Fruit fly (Drosophila melanogaster): ENCODE data around the gene CG3587.

CG3587 gene

DNA sequence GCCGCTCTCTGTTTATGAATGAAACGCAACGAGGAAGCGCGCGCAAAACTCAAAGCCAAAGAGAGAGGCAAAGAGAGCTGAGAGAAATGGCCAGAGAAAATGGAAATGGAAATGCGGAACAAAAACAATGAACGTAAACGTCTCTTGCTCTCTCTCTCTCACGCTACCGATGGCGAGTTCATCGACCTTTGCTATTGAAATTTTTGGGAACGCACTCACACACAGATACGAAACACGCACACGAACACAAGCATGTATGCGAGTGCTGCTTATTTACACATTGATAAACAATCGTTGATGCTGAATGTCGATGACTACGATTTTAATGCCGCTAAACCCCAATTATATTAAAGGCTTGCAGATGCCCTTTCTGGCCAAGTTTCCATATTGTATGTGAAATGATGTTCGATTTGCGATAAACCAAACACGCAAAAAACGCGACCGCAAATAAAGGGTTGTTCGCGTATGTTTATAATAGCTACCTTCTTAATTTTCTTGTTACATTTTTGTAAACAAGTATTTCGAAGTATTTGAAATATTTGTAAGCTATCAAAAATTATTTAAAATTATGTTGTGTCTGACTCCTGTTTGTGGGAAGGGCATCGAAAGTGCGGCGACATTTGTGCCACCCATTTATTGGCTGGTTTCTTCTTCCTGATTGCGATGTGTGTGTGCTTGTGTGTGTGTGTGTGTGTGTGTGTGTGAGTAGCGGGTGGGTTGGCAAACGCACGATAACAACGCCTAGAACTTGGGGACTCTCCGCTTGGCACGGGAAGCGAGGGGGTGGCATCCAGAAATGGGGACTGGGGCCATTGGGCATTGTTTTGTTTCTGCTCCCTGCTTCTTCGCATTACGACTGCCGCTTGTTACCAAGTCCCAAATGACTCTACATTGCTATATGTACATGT lies 3.5 kb downstream of the CG3587 start:
- peak; percentile 91 for TF ChIP-seq noc (tag; optimal IDR thresholded peaks at IDR 0.05)

- no peak for TF ChIP-seq noc (tag; optimal IDR thresholded peaks at IDR 0.05)
Measured at dm6 chrX:1944245-1945114, 4.4 kb downstream of the CG3587 start.

dm6 chrX:1945241-1945640 lies 5.1 kb downstream of the CG3587 start:
- TF ChIP-seq noc (tag; optimal IDR thresholded peaks at IDR 0.05), result no peak

dm6 chrX:1947178-1947872 lies 7.2 kb downstream of the CG3587 start:
- TF ChIP-seq noc (tag; optimal IDR thresholded peaks at IDR 0.05), result peak; percentile 89

- no peak for TF ChIP-seq noc (tag; optimal IDR thresholded peaks at IDR 0.05)
Measured at dm6 chrX:1947900-1948374, 7.8 kb downstream of the CG3587 start.

DNA sequence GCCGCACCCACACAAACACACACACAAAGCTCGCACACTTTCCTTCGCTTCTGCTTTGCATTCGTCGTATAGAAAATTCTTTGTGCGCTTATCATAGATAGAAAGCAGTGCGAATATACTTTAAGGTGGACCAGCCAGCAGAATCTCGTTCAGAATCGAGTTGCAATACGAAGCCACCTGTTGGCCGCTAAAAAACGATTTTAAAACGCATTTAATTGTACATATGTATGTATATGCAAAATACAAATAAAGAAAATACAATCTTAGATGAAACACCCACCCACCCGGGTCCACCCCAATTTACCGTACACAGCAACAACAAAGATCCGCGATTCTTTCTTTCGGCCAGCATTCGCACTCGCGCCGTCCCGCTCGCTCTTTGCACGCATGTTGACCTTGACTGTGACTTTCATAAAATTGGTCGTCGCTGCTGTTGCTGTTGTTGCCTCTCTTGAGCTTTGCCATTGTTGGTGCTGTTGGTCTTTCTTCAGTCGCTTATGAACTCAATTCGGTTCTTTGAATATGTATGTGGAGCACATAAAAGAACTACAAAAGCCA lies 8.5 kb downstream of the CG3587 start:
- peak; percentile 98 for TF ChIP-seq noc (tag; optimal IDR thresholded peaks at IDR 0.05)

DNA sequence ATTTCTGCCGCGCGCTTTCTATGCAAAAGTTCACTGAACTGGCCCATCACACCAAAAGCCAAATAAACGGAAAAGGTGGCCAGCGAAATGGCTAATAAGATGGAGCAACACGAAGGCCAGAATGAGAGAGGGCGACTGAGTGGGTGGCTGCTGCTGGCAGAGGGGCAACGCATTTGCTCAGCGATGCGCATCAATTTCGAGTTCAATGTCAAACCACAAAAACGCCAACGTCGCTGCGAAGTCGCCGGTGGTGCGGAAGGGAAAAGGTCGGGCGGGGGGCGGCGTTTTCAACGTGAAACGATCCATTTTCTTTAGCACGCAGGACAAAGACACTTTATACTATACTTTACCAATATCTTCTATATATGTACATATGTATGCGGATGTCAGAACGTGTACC lies 9.5 kb downstream of the CG3587 start:
- no peak for TF ChIP-seq noc (tag; optimal IDR thresholded peaks at IDR 0.05)

DNA sequence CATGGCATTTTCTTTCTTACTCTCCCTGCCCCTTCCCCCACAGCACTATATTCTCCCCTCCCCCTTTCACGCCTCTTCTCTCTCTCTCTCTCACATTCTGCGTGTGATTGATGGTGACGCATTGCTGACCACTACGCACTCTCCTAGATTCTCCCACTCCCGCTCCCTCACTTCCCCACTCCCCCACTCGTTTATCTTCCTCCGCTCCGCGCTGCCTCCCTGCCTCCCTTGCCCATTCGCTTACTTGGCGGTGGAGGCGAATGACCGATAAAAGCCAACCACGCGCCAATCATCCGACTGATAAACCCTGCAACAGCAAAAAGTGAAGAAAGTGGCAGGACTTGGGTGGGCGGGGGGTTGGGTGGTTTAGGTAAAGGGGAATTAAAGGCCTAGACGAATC lies 10.2 kb downstream of the CG3587 start:
- peak; percentile 35 for TF ChIP-seq noc (tag; optimal IDR thresholded peaks at IDR 0.05)

DNA sequence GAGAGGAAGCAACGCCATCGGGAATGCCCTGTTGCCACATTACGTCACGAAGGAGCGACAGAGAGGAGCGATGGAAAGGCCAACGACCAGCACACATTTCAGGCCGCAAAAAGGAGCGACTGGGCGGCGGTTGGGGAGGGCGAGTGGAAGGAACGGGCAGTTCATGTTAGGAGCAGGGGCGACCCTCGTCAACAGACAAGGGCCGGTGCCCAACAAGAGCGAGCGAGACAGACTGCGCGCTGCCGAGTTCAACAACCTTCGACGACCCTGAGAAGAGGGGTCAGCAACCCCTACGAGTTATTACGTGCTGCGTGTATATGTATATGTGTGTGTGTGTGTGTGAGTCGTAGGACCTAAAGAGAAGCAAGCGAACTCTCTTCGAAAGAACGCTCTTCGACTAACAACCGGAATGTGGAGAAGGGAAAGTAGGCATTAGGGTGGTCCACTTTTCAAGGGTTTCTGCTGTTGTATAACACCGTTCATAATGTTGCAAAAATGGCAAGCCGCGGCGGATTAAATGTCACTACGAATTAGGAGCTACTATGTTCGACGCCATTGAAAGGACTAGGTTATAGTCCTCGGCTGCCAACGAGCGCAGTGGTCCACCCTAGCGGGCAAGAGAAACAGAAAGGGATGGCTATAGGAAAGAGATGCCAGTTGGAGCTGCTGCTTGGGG lies 11.4 kb downstream of the CG3587 start:
- TF ChIP-seq noc (tag; optimal IDR thresholded peaks at IDR 0.05), result peak; percentile 90

DNA sequence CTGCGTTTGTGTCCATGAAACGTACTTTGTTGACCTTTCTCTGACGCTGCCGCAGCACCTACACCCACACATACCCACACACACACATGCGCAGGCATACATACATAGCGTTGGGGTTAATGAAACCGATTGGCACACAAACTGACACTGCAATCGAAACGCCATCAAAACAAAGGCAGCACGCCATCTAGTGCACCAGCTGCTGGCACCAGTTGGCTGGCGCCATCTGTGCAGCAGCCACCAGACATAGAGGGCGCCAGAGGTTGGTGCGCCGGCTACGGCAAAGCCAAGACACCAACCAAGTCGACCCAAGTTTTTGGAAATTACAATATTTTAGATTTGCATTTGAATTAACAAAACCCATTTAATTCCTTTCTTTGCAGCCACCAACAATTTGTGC lies 12.8 kb downstream of the CG3587 start:
- no peak for TF ChIP-seq noc (tag; optimal IDR thresholded peaks at IDR 0.05)

DNA sequence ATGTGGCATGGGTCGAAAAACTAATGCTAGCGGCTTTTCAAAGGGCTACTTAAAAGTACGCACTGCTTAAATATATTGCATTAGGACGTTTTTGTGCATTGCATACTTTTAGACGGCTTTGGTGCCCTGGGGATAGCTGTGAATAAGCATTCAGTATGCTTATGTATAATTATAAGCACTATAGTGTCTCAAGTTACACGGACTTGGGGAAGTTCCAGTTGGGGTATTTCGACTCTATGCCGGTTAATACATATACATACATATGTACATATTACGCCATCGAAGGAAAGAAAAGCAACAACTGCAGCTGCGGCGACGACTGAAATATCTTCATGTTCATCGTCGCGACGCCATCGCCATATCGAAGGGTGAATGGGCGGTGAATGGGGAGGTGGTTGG lies 23.1 kb downstream of the CG3587 start:
- TF ChIP-seq noc (tag; optimal IDR thresholded peaks at IDR 0.05), result no peak

DNA sequence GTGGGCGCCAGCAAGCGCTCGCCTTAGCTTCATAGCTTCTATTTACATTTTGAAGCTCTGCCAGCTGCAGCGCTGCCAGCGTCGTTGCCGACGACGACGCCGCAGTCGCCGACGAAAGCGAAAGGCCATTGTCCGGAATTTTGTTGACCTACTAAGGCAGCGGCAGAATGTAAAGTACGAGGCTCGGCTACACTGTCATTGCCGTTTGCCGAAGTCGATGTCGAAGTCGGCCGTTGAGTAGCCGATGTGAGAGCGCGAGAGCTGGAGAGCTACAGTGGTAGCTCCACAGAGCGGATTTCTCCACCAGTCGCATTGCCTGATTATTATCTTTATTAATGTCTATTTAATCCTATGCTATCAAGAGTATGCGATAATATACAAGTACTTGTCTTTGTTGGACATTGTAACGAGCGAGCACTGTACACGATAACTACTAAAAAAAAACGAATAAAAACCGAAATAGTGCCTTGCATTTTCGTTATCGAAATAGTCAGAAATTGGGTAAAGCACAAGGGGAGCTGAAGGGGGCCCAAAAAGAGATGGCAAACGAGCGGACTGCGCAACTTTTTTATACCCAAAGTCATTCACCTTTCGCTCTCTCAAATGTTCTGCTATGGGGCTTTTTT lies 23.6 kb downstream of the CG3587 start:
- peak; percentile 95 for TF ChIP-seq noc (tag; optimal IDR thresholded peaks at IDR 0.05)

DNA sequence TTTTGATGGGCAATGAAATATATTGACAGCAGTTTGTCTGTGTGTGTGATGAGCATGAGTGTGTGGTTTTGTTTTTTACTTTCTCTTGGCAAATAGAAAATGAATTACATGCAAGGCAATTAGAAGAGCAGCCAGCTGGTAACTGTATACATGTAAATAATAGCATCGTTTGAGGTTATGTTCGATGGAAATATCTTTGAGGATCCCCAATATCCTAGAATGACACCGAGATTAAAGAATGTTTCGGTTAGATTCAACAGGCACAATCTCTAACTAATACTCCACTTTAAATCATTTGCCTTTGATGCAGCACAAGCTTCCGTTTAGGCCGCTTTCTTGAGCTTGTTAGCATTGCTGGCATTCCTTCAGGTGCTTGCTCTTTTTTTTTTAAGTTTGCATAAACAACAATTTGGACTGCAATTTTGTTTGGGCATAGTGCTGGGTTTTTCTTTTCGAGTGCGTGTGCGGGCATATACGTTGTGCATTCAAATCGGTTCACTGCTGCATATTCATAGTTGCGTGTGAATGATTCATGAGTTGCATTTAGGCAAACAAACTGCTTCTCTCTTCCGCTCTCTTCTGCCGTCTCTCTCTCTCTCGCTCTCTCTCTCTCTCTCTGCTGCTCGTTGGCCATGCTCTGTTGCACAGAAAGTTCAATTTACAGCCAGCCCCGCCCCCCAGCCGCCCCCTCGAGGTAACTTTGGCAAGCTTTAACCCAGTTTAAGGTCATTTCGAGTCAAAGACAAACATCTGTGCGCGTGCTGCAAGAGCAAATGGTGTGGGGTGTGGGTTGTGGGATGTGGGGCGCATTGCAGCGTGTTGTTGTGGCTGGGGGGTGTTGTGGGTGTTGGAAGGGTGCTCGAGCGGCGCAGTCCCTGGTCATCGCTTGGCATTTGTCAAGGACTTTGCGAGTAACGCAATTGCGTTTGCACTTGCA lies 24.6 kb downstream of the CG3587 start:
- no peak for TF ChIP-seq noc (tag; optimal IDR thresholded peaks at IDR 0.05)

DNA sequence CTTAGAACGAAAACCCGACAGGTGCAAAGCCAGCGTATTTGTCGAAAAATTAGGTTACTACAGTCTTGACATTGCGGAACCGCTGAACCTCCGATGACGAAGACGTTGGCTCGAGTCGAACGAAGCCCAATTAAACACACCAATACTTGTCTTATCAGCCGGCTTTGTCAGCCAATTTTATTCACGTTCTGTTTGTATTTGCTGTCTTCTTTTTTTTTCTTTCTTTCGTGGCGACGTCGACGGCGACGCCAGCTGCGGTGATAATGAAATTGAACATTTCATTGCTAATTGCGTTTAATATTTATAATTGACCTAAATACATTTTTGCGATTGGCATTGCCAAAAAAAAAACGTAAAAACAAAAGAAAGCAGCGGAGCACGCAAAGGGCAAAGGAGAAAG lies 25.4 kb downstream of the CG3587 start:
- no peak for TF ChIP-seq noc (tag; optimal IDR thresholded peaks at IDR 0.05)

All from whole organism, larva.